Worm (Caenorhabditis elegans) whole organism, midembryonic: ENCODE results near the gene str-109.

Experiments
- T22C8.4 ChIP-seq: fragments of 200-800 bp; sonication (Bioruptor generic); IDR thresholded peaks from 2 replicates; pipeline ENCODE4 v1.3.6; 2022; ENCODE audit warnings: missing genetic modification characterization, missing compliant biosample characterization
- cog-1 ChIP-seq: sonication (generic microtip); optimal IDR thresholded peaks from 2 replicates; lab custom pipeline; 2016; ENCODE audit warnings: missing genetic modification characterization, missing compliant biosample characterization
- flt-1 ChIP-seq: fragments of 200-800 bp; sonication (Bioruptor generic); IDR thresholded peaks from 2 replicates; pipeline ENCODE4 v1.3.6; 2022; ENCODE audit warnings: missing genetic modification characterization, missing compliant biosample characterization
- klf-2 ChIP-seq: fragments of 200-800 bp; sonication (Bioruptor generic); conservative IDR thresholded peaks from 2 replicates; pipeline ENCODE4 v1.3.6; 2022; ENCODE audit warnings: missing genetic modification reagents, missing genetic modification characterization, missing compliant biosample characterization
- med-1 ChIP-seq: sonication (generic microtip); optimal IDR thresholded peaks from 2 replicates; lab custom pipeline; 2017; ENCODE audit warnings: missing genetic modification characterization, mild to moderate bottlenecking, missing compliant biosample characterization, antibody characterized with exemption, missing genetic modification reagents; ENCODE audit not compliant: insufficient read depth
- ref-1 ChIP-seq: fragments of 200-800 bp; sonication (Bioruptor generic); conservative IDR thresholded peaks from 2 replicates; pipeline ENCODE4 v1.3.6; 2022; ENCODE audit warnings: missing genetic modification reagents, missing genetic modification characterization, missing compliant biosample characterization
- ztf-23 ChIP-seq: fragments of 200-800 bp; sonication (Bioruptor generic); IDR thresholded peaks from 2 replicates; pipeline ENCODE4 v1.3.6; 2022; ENCODE audit warnings: missing genetic modification reagents, missing genetic modification characterization, missing compliant biosample characterization
- ztf-29 ChIP-seq: fragments of 200-800 bp; sonication (Bioruptor generic); IDR thresholded peaks from 2 replicates; pipeline ENCODE4 v1.3.6; 2022; ENCODE audit warnings: missing genetic modification reagents, missing genetic modification characterization, missing compliant biosample characterization

DNA sequence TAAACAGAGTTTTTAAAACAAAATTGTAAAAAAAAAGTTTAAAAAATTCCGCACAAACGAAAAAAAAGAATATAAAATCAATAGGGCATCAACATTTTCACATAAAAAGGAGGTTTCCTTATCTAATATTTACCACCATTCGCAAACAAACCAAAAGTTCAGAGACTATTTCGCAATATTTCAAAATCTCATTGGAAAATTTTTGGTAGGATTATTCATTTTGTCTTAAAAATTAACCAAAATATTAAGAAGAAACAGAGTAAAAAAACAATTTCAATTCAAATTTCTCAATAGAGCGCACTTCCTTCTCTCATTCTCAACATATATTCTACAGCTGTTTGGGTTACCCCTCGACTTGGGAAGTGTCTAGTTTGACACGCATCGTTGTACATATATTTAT lies 1.9 kb downstream of the str-109 start:
- no peak for TF ChIP-seq cog-1 (tag; lab: Kevin White, UChicago)
- no peak for TF ChIP-seq ref-1 (GFP tag; lab: Robert Waterston, UW)
- no peak for TF ChIP-seq ztf-29 (GFP tag; lab: Robert Waterston, UW)
- TF ChIP-seq T22C8.4 (GFP tag; lab: Robert Waterston, UW): no peak
- TF ChIP-seq klf-2 (GFP tag; lab: Robert Waterston, UW): no peak
- no peak for TF ChIP-seq flt-1 (GFP tag; lab: Robert Waterston, UW)
- no peak for TF ChIP-seq med-1 (GFP tag; lab: Kevin White, UChicago)
- no peak for TF ChIP-seq ztf-23 (GFP tag; lab: Robert Waterston, UW)
